Worm (Caenorhabditis elegans) whole organism, L3 larva: ENCODE measurements around the gene ZK688.9.

ENCODE experiments used
- R02D3.7 ChIP-seq: fragments of 150-350 bp; optimal IDR thresholded peaks from 2 replicates; lab custom pipeline; 2014; ENCODE audit warnings: missing biosample characterization, missing genetic modification characterization
- aly-2 ChIP-seq: fragments of 150-350 bp; optimal IDR thresholded peaks from 2 replicates; lab custom pipeline; 2014; ENCODE audit warnings: missing biosample characterization, missing genetic modification characterization
- ama-1 ChIP-seq: fragments of 150-350 bp; optimal IDR thresholded peaks from 2 replicates; lab custom pipeline; 2018
- ceh-28 ChIP-seq: fragments of 150-350 bp; optimal IDR thresholded peaks from 2 replicates; lab custom pipeline; 2014; ENCODE audit warnings: missing biosample characterization, missing genetic modification reagents, missing genetic modification characterization
- ceh-82 ChIP-seq: fragments of 150-350 bp; optimal IDR thresholded peaks from 2 replicates; lab custom pipeline; 2014; ENCODE audit warnings: missing biosample characterization, missing genetic modification characterization
- daf-12 ChIP-seq: fragments of 150-350 bp; optimal IDR thresholded peaks from 2 replicates; lab custom pipeline; 2014; ENCODE audit warnings: missing biosample characterization, missing genetic modification reagents, missing genetic modification characterization
- egl-27 ChIP-seq: sonication (generic microtip); optimal IDR thresholded peaks from 4 replicates; lab custom pipeline; 2017; ENCODE audit warnings: missing biosample characterization, missing genetic modification reagents, missing genetic modification characterization
- egl-5 ChIP-seq: fragments of 150-350 bp; optimal IDR thresholded peaks from 2 replicates; lab custom pipeline; 2017; ENCODE audit warnings: missing biosample characterization, missing genetic modification reagents, missing genetic modification characterization, inconsistent platforms
- elt-2 ChIP-seq: sonication (generic microtip); optimal IDR thresholded peaks from 2 replicates; lab custom pipeline; 2016; ENCODE audit warnings: missing genetic modification reagents, mild to moderate bottlenecking, missing genetic modification characterization, missing compliant biosample characterization
- eor-1 ChIP-seq, 2 experiments: fragments of 150-350 bp; optimal IDR thresholded peaks; 2 replicates each; lab custom pipeline; 2014 to 2018; ENCODE audit warnings: missing biosample characterization in 2 of 2, missing genetic modification characterization in 2 of 2
- fkh-10 ChIP-seq: sonication (generic microtip); optimal IDR thresholded peaks from 2 replicates; lab custom pipeline; 2017; ENCODE audit warnings: missing biosample characterization, missing genetic modification reagents, missing genetic modification characterization
- fkh-2 ChIP-seq: fragments of 150-350 bp; optimal IDR thresholded peaks from 2 replicates; lab custom pipeline; 2014; ENCODE audit warnings: missing biosample characterization, missing genetic modification reagents, missing genetic modification characterization
- fos-1 ChIP-seq: fragments of 150-350 bp; optimal IDR thresholded peaks from 2 replicates; lab custom pipeline; 2014; ENCODE audit warnings: missing biosample characterization, missing genetic modification characterization
- lin-15B ChIP-seq: fragments of 150-350 bp; optimal IDR thresholded peaks from 2 replicates; lab custom pipeline; 2014; ENCODE audit warnings: missing biosample characterization, missing genetic modification characterization
- lin-39 ChIP-seq: fragments of 150-350 bp; optimal IDR thresholded peaks from 2 replicates; lab custom pipeline; 2018; ENCODE audit warnings: missing biosample characterization, missing genetic modification reagents, missing genetic modification characterization
- lsy-12 ChIP-seq: sonication (generic microtip); optimal IDR thresholded peaks from 2 replicates; lab custom pipeline; 2016; ENCODE audit warnings: mild to moderate bottlenecking, missing genetic modification characterization, missing compliant biosample characterization
- mdl-1 ChIP-seq: fragments of 150-350 bp; optimal IDR thresholded peaks from 2 replicates; lab custom pipeline; 2014; ENCODE audit warnings: missing biosample characterization, missing genetic modification characterization
- mml-1 ChIP-seq: fragments of 150-350 bp; sonication (generic microtip); optimal IDR thresholded peaks from 3 replicates; lab custom pipeline; 2014; ENCODE audit warnings: missing biosample characterization, missing genetic modification characterization
- nfya-1 ChIP-seq: sonication (generic microtip); optimal IDR thresholded peaks from 2 replicates; lab custom pipeline; 2017; ENCODE audit warnings: missing genetic modification characterization, mild to moderate bottlenecking, missing compliant biosample characterization, antibody characterized with exemption, moderate library complexity; ENCODE audit not compliant: insufficient read depth
- nhr-11 ChIP-seq: fragments of 150-350 bp; optimal IDR thresholded peaks from 2 replicates; lab custom pipeline; 2014; ENCODE audit warnings: missing biosample characterization, missing genetic modification characterization
- nhr-237 ChIP-seq: fragments of 150-350 bp; optimal IDR thresholded peaks from 2 replicates; lab custom pipeline; 2014; ENCODE audit warnings: missing biosample characterization, missing genetic modification characterization
- nhr-67 ChIP-seq: fragments of 150-350 bp; optimal IDR thresholded peaks from 2 replicates; lab custom pipeline; 2014; ENCODE audit warnings: missing biosample characterization, missing genetic modification characterization
- nhr-76 ChIP-seq: fragments of 150-350 bp; sonication (generic microtip); optimal IDR thresholded peaks from 5 replicates; lab custom pipeline; 2014; ENCODE audit warnings: missing biosample characterization, missing genetic modification characterization
- nhr-77 ChIP-seq: fragments of 150-350 bp; optimal IDR thresholded peaks from 2 replicates; lab custom pipeline; 2014; ENCODE audit warnings: missing biosample characterization, missing genetic modification characterization
- pha-4 ChIP-seq: fragments of 150-350 bp; optimal IDR thresholded peaks from 2 replicates; lab custom pipeline; 2014; ENCODE audit warnings: missing biosample characterization, missing genetic modification reagents, missing genetic modification characterization
- pqm-1 ChIP-seq: fragments of 150-350 bp; optimal IDR thresholded peaks from 2 replicates; lab custom pipeline; 2017; ENCODE audit warnings: missing biosample characterization, missing genetic modification characterization, inconsistent platforms
- skn-1 ChIP-seq: fragments of 150-350 bp; optimal IDR thresholded peaks from 2 replicates; lab custom pipeline; 2014; ENCODE audit warnings: missing biosample characterization, missing genetic modification characterization
- snpc-4 ChIP-seq: fragments of 150-350 bp; optimal IDR thresholded peaks from 2 replicates; lab custom pipeline; 2014; ENCODE audit warnings: missing biosample characterization, missing genetic modification characterization
- unc-39 ChIP-seq: sonication (generic microtip); optimal IDR thresholded peaks from 4 replicates; lab custom pipeline; 2017; ENCODE audit warnings: missing biosample characterization, missing genetic modification characterization
- unc-62 ChIP-seq: fragments of 150-350 bp; sonication (generic microtip); optimal IDR thresholded peaks from 4 replicates; lab custom pipeline; 2014; ENCODE audit warnings: missing biosample characterization, missing genetic modification reagents, missing genetic modification characterization
- zag-1 ChIP-seq: fragments of 150-350 bp; optimal IDR thresholded peaks from 2 replicates; lab custom pipeline; 2014; ENCODE audit warnings: missing biosample characterization, missing genetic modification characterization
- ztf-11 ChIP-seq: fragments of 150-350 bp; optimal IDR thresholded peaks from 2 replicates; lab custom pipeline; 2014; ENCODE audit warnings: missing biosample characterization, missing genetic modification characterization
- ztf-4 ChIP-seq: fragments of 150-350 bp; optimal IDR thresholded peaks from 2 replicates; lab custom pipeline; 2014; ENCODE audit warnings: missing biosample characterization, missing genetic modification characterization

Gene ZK688.9

DNA sequence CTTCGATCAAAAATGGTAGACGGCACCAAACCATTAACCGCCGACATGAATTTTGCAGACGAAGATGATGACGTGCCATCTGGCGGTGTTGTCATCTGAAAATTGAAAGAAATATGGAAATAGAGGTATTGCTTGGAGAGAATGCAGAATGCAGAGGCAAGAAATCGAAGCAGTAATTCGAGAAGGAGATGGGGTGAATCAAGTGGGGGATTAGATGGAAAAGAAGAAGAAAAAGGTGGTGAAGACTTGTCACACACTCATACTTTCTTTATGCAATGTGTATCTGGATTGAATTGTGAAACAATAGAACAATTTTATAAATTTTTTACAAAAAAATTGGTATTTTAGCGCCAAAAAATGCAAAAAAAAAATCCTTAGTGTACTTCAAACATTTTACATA is 42.0 kb upstream of the ZK688.9 start, which contains the start of gene tag-250:
Gene tag-250, minus strand, starts transcription at position 101 of the 400 bp plus-strand sequence.
- no peak for TF ChIP-seq unc-62 (GFP tag; lab: Kevin White, UChicago)
- TF ChIP-seq pha-4 (tag; lab: Kevin White, UChicago), result no peak
- no peak for TF ChIP-seq fkh-10 (GFP tag; lab: Kevin White, UChicago)
- no peak for TF ChIP-seq egl-5 (tag; lab: Kevin White, UChicago)
- no peak for TF ChIP-seq egl-27 (tag; lab: Kevin White, UChicago)

ce11 chrIII:7922207-7922606 is 39.4 kb upstream of the ZK688.9 start, which contains the start of gene C29E4.17:
TSS of gene C29E4.17 (plus strand) at chrIII:7922507.
- TF ChIP-seq fkh-10 (GFP tag; lab: Kevin White, UChicago) (no peak), lin-15B (no peak), zag-1 (tag; lab: Kevin White, UChicago) (no peak), snpc-4 (tag; lab: Kevin White, UChicago) (no peak), eor-1 (tag; optimal IDR thresholded peaks at IDR 0.05; lab: Kevin White, UChicago) (no peak), nhr-76 (tag; lab: Kevin White, UChicago) (no peak), elt-2 (no peak), pqm-1 (no peak), ztf-11 (tag; lab: Kevin White, UChicago) (no peak), nhr-237 (tag; lab: Kevin White, UChicago) (no peak), ztf-4 (no peak), ama-1 (no peak), unc-39 (no peak), ceh-82 (no peak), unc-62 (GFP tag; lab: Kevin White, UChicago) (no peak), nhr-11 (tag; lab: Kevin White, UChicago) (no peak), daf-12 (tag; lab: Kevin White, UChicago) (no peak), mdl-1 (tag; lab: Kevin White, UChicago) (no peak)
- TF ChIP-seq, all 47 proteins: peak for 0

ce11 chrIII:7919823-7920222 is 37.0 kb upstream of the ZK688.9 start, which contains the start of gene C29E4.14:
TSS of gene C29E4.14 (plus strand) at chrIII:7920123.
- TF ChIP-seq zag-1 (tag; lab: Kevin White, UChicago), result no peak
- TF ChIP-seq lsy-12, result no peak
- TF ChIP-seq mml-1 (tag; lab: Kevin White, UChicago), result no peak
- TF ChIP-seq fkh-2, result no peak
- TF ChIP-seq unc-39, result no peak
- no peak for TF ChIP-seq lin-39 (tag; lab: Kevin White, UChicago)
- TF ChIP-seq nhr-67 (tag; lab: Kevin White, UChicago), result no peak
- TF ChIP-seq pha-4 (tag; lab: Kevin White, UChicago), result no peak
- no peak for TF ChIP-seq ceh-28 (tag; lab: Kevin White, UChicago)
- TF ChIP-seq fos-1 (tag; lab: Kevin White, UChicago), result no peak
- TF ChIP-seq, all 47 proteins: peak for 0

DNA sequence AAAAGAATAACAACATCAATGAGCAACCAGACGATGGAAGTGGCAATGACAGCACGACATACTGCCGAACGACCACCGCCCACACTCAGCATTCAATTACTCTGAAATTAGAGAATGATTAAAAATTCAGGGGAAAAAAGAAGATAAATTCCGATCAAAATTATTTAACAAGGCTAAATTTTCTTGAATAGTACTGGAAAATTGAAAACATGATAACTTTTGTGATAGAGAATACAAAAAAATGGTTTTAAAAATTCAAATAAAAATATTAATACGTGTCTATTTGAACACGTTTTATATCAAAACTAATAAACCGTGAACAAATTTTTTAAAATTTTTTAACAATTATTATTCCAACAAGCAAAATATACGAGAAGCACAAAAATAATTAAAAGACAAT is 34.9 kb upstream of the ZK688.9 start, which contains the start of gene gly-3:
Gene gly-3, minus strand, starts transcription at position 101 of the 400 bp plus-strand sequence.
- TF ChIP-seq snpc-4 (tag; lab: Kevin White, UChicago), result no peak
- no peak for TF ChIP-seq nfya-1 (tag; lab: Kevin White, UChicago)

DNA sequence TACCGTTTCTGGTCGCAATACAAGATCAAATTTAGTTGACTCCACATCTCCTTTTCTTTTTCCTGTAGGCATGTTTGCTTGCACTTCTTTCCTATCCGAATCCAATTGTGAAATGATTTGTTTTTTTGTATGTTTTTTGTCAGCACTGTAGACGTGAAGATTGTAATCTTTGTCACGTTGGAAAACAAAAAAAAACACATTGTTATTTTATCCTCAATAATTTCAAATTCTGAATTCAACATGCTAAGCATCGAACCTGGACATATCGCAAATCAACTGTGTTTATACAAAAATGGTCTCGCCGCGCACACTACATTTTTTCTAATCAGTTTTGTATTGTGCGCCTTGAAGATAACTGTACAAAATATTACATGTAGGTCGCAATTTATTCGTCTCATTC is 30.7 kb upstream of the ZK688.9 start, which contains the start of gene ZK688.12:
Gene ZK688.12, minus strand, starts transcription at position 101 of the 400 bp plus-strand sequence.
- TF ChIP-seq lsy-12 (no peak), nhr-67 (tag; lab: Kevin White, UChicago) (no peak), fkh-10 (GFP tag; lab: Kevin White, UChicago) (no peak), aly-2 (tag; lab: Kevin White, UChicago) (no peak), elt-2 (no peak), zag-1 (tag; lab: Kevin White, UChicago) (no peak), skn-1 (tag; lab: Kevin White, UChicago) (no peak), eor-1 (tag; optimal IDR thresholded peaks at IDR 0.05; lab: Kevin White, UChicago) (no peak), mdl-1 (tag; lab: Kevin White, UChicago) (no peak), egl-27 (tag; lab: Kevin White, UChicago) (no peak), nfya-1 (tag; lab: Kevin White, UChicago) (no peak), R02D3.7 (tag; lab: Kevin White, UChicago) (no peak), nhr-76 (tag; lab: Kevin White, UChicago) (no peak), ceh-28 (tag; lab: Kevin White, UChicago) (no peak), ceh-82 (no peak), nhr-77 (tag; lab: Kevin White, UChicago) (no peak), pqm-1 (no peak)
